Worm (Caenorhabditis elegans) whole organism, midembryonic: ENCODE data around the gene K02A6.1.

Source experiments
- T22C8.4 ChIP-seq: fragments of 200-800 bp; sonication (Bioruptor generic); IDR thresholded peaks from 2 replicates; pipeline ENCODE4 v1.3.6; 2022; ENCODE audit warnings: missing genetic modification characterization, missing compliant biosample characterization
- cog-1 ChIP-seq: sonication (generic microtip); optimal IDR thresholded peaks from 2 replicates; lab custom pipeline; 2016; ENCODE audit warnings: missing genetic modification characterization, missing compliant biosample characterization
- flt-1 ChIP-seq: fragments of 200-800 bp; sonication (Bioruptor generic); IDR thresholded peaks from 2 replicates; pipeline ENCODE4 v1.3.6; 2022; ENCODE audit warnings: missing genetic modification characterization, missing compliant biosample characterization
- klf-2 ChIP-seq: fragments of 200-800 bp; sonication (Bioruptor generic); conservative IDR thresholded peaks from 2 replicates; pipeline ENCODE4 v1.3.6; 2022; ENCODE audit warnings: missing genetic modification reagents, missing genetic modification characterization, missing compliant biosample characterization
- med-1 ChIP-seq: sonication (generic microtip); optimal IDR thresholded peaks from 2 replicates; lab custom pipeline; 2017; ENCODE audit warnings: missing genetic modification characterization, mild to moderate bottlenecking, missing compliant biosample characterization, antibody characterized with exemption, missing genetic modification reagents; ENCODE audit not compliant: insufficient read depth
- ref-1 ChIP-seq: fragments of 200-800 bp; sonication (Bioruptor generic); conservative IDR thresholded peaks from 2 replicates; pipeline ENCODE4 v1.3.6; 2022; ENCODE audit warnings: missing genetic modification reagents, missing genetic modification characterization, missing compliant biosample characterization
- tab-1 ChIP-seq: fragments of 200-800 bp; sonication (Bioruptor generic); IDR thresholded peaks from 2 replicates; pipeline ENCODE4 v1.3.6; 2022; ENCODE audit warnings: missing genetic modification characterization, missing compliant biosample characterization
- ztf-23 ChIP-seq: fragments of 200-800 bp; sonication (Bioruptor generic); IDR thresholded peaks from 2 replicates; pipeline ENCODE4 v1.3.6; 2022; ENCODE audit warnings: missing genetic modification reagents, missing genetic modification characterization, missing compliant biosample characterization
- ztf-29 ChIP-seq: fragments of 200-800 bp; sonication (Bioruptor generic); IDR thresholded peaks from 2 replicates; pipeline ENCODE4 v1.3.6; 2022; ENCODE audit warnings: missing genetic modification reagents, missing genetic modification characterization, missing compliant biosample characterization

ce11 chrX:8231858-8232257, 12.3 kb downstream of the K02A6.1 start, which contains the start of gene K02A6.3:
- no peak for TF ChIP-seq ztf-23
- TF ChIP-seq T22C8.4, result peak; percentile 83
- peak; percentile 50 for TF ChIP-seq cog-1 (tag; lab: Kevin White, UChicago)
- TF ChIP-seq med-1, result no peak
- no peak for TF ChIP-seq klf-2 (GFP tag; lab: Robert Waterston, UW)
- no peak for TF ChIP-seq ztf-29
- no peak for TF ChIP-seq ref-1
- 0 out of 2 replicates have a peak, but pooled peaks have one; percentile 36 for TF ChIP-seq flt-1 (GFP tag; lab: Robert Waterston, UW)
- TF ChIP-seq tab-1, result no peak
